Fruit fly (Drosophila melanogaster): ENCODE data around the gene inaF-D.

The inaF-D gene

DNA sequence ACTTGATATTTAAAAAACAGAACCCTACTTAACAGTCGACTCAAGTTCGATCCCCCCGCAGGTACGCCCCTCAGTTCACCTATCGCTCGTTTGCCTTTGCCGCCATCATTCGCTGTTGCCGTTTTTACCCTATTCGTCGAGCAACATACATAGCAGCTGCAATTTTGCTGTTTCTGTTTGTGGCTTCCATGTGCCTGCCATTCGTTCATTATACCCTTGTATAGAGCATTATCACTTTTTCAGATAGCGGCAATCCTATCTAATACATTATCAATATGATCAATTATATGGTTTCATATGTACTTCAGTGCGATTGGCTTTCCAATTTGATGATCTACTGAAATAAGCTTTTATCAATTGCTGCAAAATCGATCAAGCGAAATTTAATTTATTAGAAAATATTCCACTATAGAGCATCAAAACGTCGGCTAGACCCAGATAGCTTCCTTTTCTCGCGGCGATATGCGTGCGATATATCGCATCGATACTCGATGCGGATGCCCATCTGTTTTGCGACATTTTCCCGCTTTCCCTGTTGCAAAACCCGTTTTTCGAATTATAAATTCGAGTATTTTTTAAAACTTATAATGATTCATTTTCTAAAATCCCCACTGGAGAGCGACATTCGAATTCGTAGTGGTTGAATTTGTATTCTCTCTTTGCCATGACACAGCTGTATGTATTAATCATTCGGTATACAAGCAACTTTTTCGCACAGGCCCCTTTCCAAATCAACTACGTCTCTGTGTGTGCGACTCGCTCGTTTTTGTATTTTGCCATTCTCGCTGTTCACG is 12.8 kb downstream of the inaF-D start (continued):
- TF ChIP-seq CG17568 (GFP tag; optimal IDR thresholded peaks at IDR 0.05) (peak; percentile 80), CG1024 (GFP tag; IDR thresholded peaks at IDR 0.05) (no peak), CG17912 (GFP tag; optimal IDR thresholded peaks at IDR 0.05) (peak; percentile 39), NK7.1 (GFP tag; optimal IDR thresholded peaks at IDR 0.05) (peak; percentile 76), grn (GFP tag; optimal IDR thresholded peaks at IDR 0.05) (peak; percentile 71), CG3847 (GFP tag; IDR thresholded peaks at IDR 0.05) (peak; percentile 80), D (optimal IDR thresholded peaks at IDR 0.05) (no peak), D (GFP tag; optimal IDR thresholded peaks at IDR 0.05) (peak; percentile 87), CG17328 (GFP tag; IDR thresholded peaks at IDR 0.05) (peak; percentile 86), CG16815 (GFP tag; optimal IDR thresholded peaks at IDR 0.05) (peak; percentile 86), CG17385 (GFP tag; optimal IDR thresholded peaks at IDR 0.05) (peak; percentile 87), sug (tag; optimal IDR thresholded peaks at IDR 0.05) (peak; percentile 82), CG34376 (GFP tag; optimal IDR thresholded peaks at IDR 0.05) (peak; percentile 71), so (GFP tag; IDR thresholded peaks at IDR 0.05) (peak; percentile 90), nerfin-2 (GFP tag; IDR thresholded peaks at IDR 0.05; ENCODE audit: partially characterized antibody) (peak; percentile 11; the same call in 1 of the 2 replicates), CG30431 (GFP tag; optimal IDR thresholded peaks at IDR 0.05) (peak; percentile 74), rib (GFP tag; IDR thresholded peaks at IDR 0.05) (peak; percentile 88), eyg (GFP tag; optimal IDR thresholded peaks at IDR 0.05) (peak; percentile 79), Dek (tag; optimal IDR thresholded peaks at IDR 0.05) (peak; percentile 81), zfh2 (GFP tag; optimal IDR thresholded peaks at IDR 0.05) (peak; percentile 83), Dref (GFP tag; IDR thresholded peaks at IDR 0.05) (no peak), CG15514 (GFP tag; optimal IDR thresholded peaks at IDR 0.05) (peak; percentile 51), CG6791 (GFP tag; IDR thresholded peaks at IDR 0.05; ENCODE audit: partially characterized antibody) (peak; percentile 72), otp (GFP tag; IDR thresholded peaks at IDR 0.05) (peak; percentile 70; the same call in 2 of the 3 replicates), CG9437 (GFP tag; optimal IDR thresholded peaks at IDR 0.05) (peak; percentile 82), klu (GFP tag; IDR thresholded peaks at IDR 0.05) (peak; percentile 79), nmo (GFP tag; optimal IDR thresholded peaks at IDR 0.05) (peak; percentile 94), CG14050 (GFP tag; IDR thresholded peaks at IDR 0.05) (peak; percentile 55; the same call in 2 of the 3 replicates), disco-r (GFP tag; optimal IDR thresholded peaks at IDR 0.05) (peak; percentile 82), unc-4 (GFP tag; IDR thresholded peaks at IDR 0.05; ENCODE audit: partially characterized antibody) (peak; percentile 72), dmrt11E (tag; optimal IDR thresholded peaks at IDR 0.05) (peak; percentile 91), lbe (GFP tag; optimal IDR thresholded peaks at IDR 0.05) (peak; percentile 82), CG10959 (GFP tag; IDR thresholded peaks at IDR 0.05) (peak; percentile 82), pho (GFP tag; optimal IDR thresholded peaks at IDR 0.05) (peak; percentile 92), gcm (GFP tag; optimal IDR thresholded peaks at IDR 0.05) (peak; percentile 86), CG15479 (GFP tag; optimal IDR thresholded peaks at IDR 0.05) (peak; percentile 95), trh (GFP tag; optimal IDR thresholded peaks at IDR 0.05) (peak; percentile 69), ken (GFP tag; IDR thresholded peaks at IDR 0.05) (peak; percentile 74), cas (GFP tag; IDR thresholded peaks at IDR 0.05) (peak; percentile 48; the same call in 1 of the 2 replicates), CG31441 (GFP tag; IDR thresholded peaks at IDR 0.05) (peak; percentile 85), abd-A (tag; optimal IDR thresholded peaks at IDR 0.05) (peak; percentile 18), CG9817 (tag; optimal IDR thresholded peaks at IDR 0.05) (peak; percentile 83), tll (GFP tag; optimal IDR thresholded peaks at IDR 0.05) (no peak), zen (tag; optimal IDR thresholded peaks at IDR 0.05) (peak; percentile 85), CG4707 (GFP tag; optimal IDR thresholded peaks at IDR 0.05) (peak; percentile 53), caup (GFP tag; optimal IDR thresholded peaks at IDR 0.05; ENCODE audit: severe bottlenecking) (peak; percentile 86), Lhr (GFP tag; optimal IDR thresholded peaks at IDR 0.05) (peak; percentile 32), CG8924 (tag; optimal IDR thresholded peaks at IDR 0.05) (peak; percentile 90)

Data from whole organism, embryonic.